Worm (Caenorhabditis elegans) whole organism, L1 larva: Measurements from ENCODE around the gene F56D6.12.

Experiments
- C16A3.4 ChIP-seq: fragments of 150-350 bp; optimal IDR thresholded peaks from 2 replicates; lab custom pipeline; 2014; ENCODE audit warnings: missing biosample characterization, missing genetic modification characterization
- F16B12.6 ChIP-seq: fragments of 150-350 bp; optimal IDR thresholded peaks from 2 replicates; lab custom pipeline; 2014; ENCODE audit warnings: missing biosample characterization, missing genetic modification characterization
- alr-1 ChIP-seq: fragments of 200-800 bp; sonication (Bioruptor generic); optimal IDR thresholded peaks from 2 replicates; lab custom pipeline; 2018; ENCODE audit warnings: borderline replicate concordance, mild to moderate bottlenecking, missing genetic modification characterization, missing compliant biosample characterization
- blmp-1 ChIP-seq: fragments of 150-350 bp; optimal IDR thresholded peaks from 2 replicates; lab custom pipeline; 2014; ENCODE audit warnings: missing biosample characterization, missing genetic modification characterization
- ceh-82 ChIP-seq, 3 experiments: fragments of 150-350 bp in 1 of 3; sonication (generic microtip) in 2 of 3; optimal IDR thresholded peaks; 2 replicates each; lab custom pipeline; 2014 to 2017; ENCODE audit warnings: missing biosample characterization in 3 of 3, missing genetic modification characterization in 3 of 3
- efl-3 ChIP-seq: fragments of 200-800 bp; sonication (Bioruptor generic); optimal IDR thresholded peaks from 2 replicates; lab custom pipeline; 2018; ENCODE audit warnings: mild to moderate bottlenecking, missing genetic modification characterization, missing compliant biosample characterization
- egl-13 ChIP-seq: sonication (generic microtip); optimal IDR thresholded peaks from 2 replicates; lab custom pipeline; 2016; ENCODE audit warnings: missing genotype, missing genetic modification reagents, missing genetic modification characterization, missing compliant biosample characterization
- elt-2 ChIP-seq: sonication (generic microtip); optimal IDR thresholded peaks from 2 replicates; lab custom pipeline; 2016; ENCODE audit warnings: missing genetic modification characterization, mild to moderate bottlenecking, inconsistent platforms, missing compliant biosample characterization, missing genetic modification reagents
- mep-1 ChIP-seq: fragments of 150-350 bp; optimal IDR thresholded peaks from 2 replicates; lab custom pipeline; 2014; ENCODE audit warnings: missing biosample characterization, missing genetic modification characterization
- nhr-237 ChIP-seq: fragments of 150-350 bp; optimal IDR thresholded peaks from 2 replicates; lab custom pipeline; 2014; ENCODE audit warnings: missing biosample characterization, missing genetic modification characterization
- nhr-76 ChIP-seq: sonication (generic microtip); optimal IDR thresholded peaks from 2 replicates; lab custom pipeline; 2017; ENCODE audit warnings: missing biosample characterization, missing genetic modification characterization
- sptf-1 ChIP-seq: fragments of 150-350 bp; optimal IDR thresholded peaks from 2 replicates; lab custom pipeline; 2014; ENCODE audit warnings: missing biosample characterization, missing genetic modification characterization
- unc-62 ChIP-seq: fragments of 150-350 bp; optimal IDR thresholded peaks from 2 replicates; lab custom pipeline; 2014; ENCODE audit warnings: missing biosample characterization, missing genetic modification reagents, missing genetic modification characterization

DNA sequence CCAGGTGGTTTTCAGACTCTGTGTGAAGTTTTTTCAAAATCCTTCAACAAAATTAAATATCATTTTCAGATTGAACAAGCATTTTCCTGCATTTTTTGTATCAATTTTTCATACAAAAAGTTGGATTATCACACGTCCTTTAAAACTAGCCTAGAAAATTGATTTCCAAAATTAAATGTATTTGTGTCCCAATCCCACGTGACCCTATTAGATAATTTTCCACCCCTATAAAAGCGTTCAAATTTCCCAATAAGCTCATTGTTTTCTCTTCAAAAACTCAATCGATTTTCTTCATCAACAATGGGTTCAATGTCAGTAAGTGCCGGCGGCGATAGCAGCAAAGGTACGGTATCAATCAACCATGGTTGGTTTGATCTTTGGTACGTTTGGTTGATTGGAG lies 6.5 kb downstream of the F56D6.12 start, which contains the start of gene F56D6.19:
- TF ChIP-seq F16B12.6 (tag; lab: Kevin White, UChicago) (no peak), C16A3.4 (no peak), efl-3 (GFP tag; lab: Kevin White, UChicago) (no peak), egl-13 (tag; lab: Kevin White, UChicago) (no peak), elt-2 (tag; lab: Kevin White, UChicago) (no peak), mep-1 (no peak), nhr-237 (tag; lab: Kevin White, UChicago) (no peak), blmp-1 (tag; lab: Kevin White, UChicago) (no peak), unc-62 (GFP tag; lab: Kevin White, UChicago) (no peak), ceh-82 (tag; optimal IDR thresholded peaks at IDR 0.05; lab: Kevin White, UChicago) (no peak), sptf-1 (no peak), alr-1 (tag; lab: Kevin White, UChicago) (no peak), nhr-76 (no peak)
